Fruit fly (Drosophila melanogaster): ENCODE results near the gene CG11970.

CG11970 gene

dm6 chr3R:8938494-8939404 is 45.8 kb upstream of the CG11970 start, which contains the start of gene ScsbetaA:
ScsbetaA (plus strand) TSS chr3R:8938724.
- TF ChIP-seq Rel (GFP tag; optimal IDR thresholded peaks at IDR 0.05) (no peak), Rel (tag; optimal IDR thresholded peaks at IDR 0.05) (peak; percentile 60), br (GFP tag; optimal IDR thresholded peaks at IDR 0.05) (peak; percentile 6), tai (GFP tag; optimal IDR thresholded peaks at IDR 0.05) (peak; percentile 32), rgr (GFP tag; optimal IDR thresholded peaks at IDR 0.05) (peak; percentile 34), dl (GFP tag; optimal IDR thresholded peaks at IDR 0.05; ENCODE audit: insufficient read depth in 1 of 2, partially characterized antibody in 2 of 2) (no peak), Hnf4 (GFP tag; optimal IDR thresholded peaks at IDR 0.05) (peak; percentile 7), h (GFP tag; optimal IDR thresholded peaks at IDR 0.05) (peak; percentile 13), GATAd (GFP tag; optimal IDR thresholded peaks at IDR 0.05) (no peak), Dif (GFP tag; optimal IDR thresholded peaks at IDR 0.05; ENCODE audit: partially characterized antibody) (no peak), OdsH (GFP tag; optimal IDR thresholded peaks at IDR 0.05) (peak; percentile 18)

DNA sequence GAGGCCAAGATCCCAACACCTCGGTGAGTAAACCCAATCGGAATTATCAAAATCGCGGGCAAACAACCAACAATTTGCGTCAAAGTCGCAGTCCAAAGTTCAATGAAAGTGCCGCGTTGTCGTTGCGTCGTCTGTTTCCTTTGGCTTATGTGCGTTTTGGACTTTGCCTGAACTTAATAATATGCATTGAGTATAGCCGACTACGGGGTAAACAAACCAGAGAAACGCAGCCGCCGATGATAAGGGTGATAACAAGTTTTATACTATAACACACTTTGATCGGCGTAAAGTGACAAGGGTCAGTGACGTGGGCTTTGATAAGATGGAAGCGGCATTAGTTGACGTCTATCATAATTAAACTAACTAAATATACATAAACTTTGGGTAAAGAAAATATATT is 44.8 kb upstream of the CG11970 start:
- no peak for TF ChIP-seq Myc (optimal IDR thresholded peaks at IDR 0.05)
- peak; percentile 2 for TF ChIP-seq Sp1 (GFP tag; optimal IDR thresholded peaks at IDR 0.05)
- TF ChIP-seq Hnf4 (GFP tag; optimal IDR thresholded peaks at IDR 0.05) = peak; percentile 87
- no peak for TF ChIP-seq br (GFP tag; optimal IDR thresholded peaks at IDR 0.05)
- TF ChIP-seq Vsx2 (GFP tag; optimal IDR thresholded peaks at IDR 0.05; ENCODE audit: partially characterized antibody) = no peak
- no peak for TF ChIP-seq h (GFP tag; optimal IDR thresholded peaks at IDR 0.05)
- TF ChIP-seq N (GFP tag; optimal IDR thresholded peaks at IDR 0.05) = no peak

dm6 chr3R:8944866-8945265 is 39.7 kb upstream of the CG11970 start, which contains the start of gene CG11964:
CG11964 (minus strand) TSS chr3R:8945020.
- TF ChIP-seq fru (GFP tag; optimal IDR thresholded peaks at IDR 0.05) = peak; percentile 19
- TF ChIP-seq tai (GFP tag; optimal IDR thresholded peaks at IDR 0.05) = peak; percentile 65
- no peak for TF ChIP-seq OdsH (GFP tag; optimal IDR thresholded peaks at IDR 0.05)
- no peak for TF ChIP-seq Hr78 (GFP tag; optimal IDR thresholded peaks at IDR 0.05)
- TF ChIP-seq Dfd (GFP tag; optimal IDR thresholded peaks at IDR 0.05) = no peak
- no peak for TF ChIP-seq dmrt93B (GFP tag; optimal IDR thresholded peaks at IDR 0.05)
- no peak for TF ChIP-seq brk (GFP tag; optimal IDR thresholded peaks at IDR 0.05)
- TF ChIP-seq Rel (GFP tag; optimal IDR thresholded peaks at IDR 0.05) = no peak
- TF ChIP-seq Rel (tag; optimal IDR thresholded peaks at IDR 0.05) = peak; percentile 21
- no peak for TF ChIP-seq CG9705 (GFP tag; optimal IDR thresholded peaks at IDR 0.05)
- TF ChIP-seq woc (GFP tag; optimal IDR thresholded peaks at IDR 0.05) = peak; percentile 91
- TF ChIP-seq lola (GFP tag; optimal IDR thresholded peaks at IDR 0.05) = no peak
- TF ChIP-seq Hnf4 (GFP tag; optimal IDR thresholded peaks at IDR 0.05) = peak; percentile 71
- TF ChIP-seq sv (GFP tag; optimal IDR thresholded peaks at IDR 0.05) = peak; percentile 63
- no peak for TF ChIP-seq Jra (GFP tag; optimal IDR thresholded peaks at IDR 0.05)
- TF ChIP-seq rgr (GFP tag; optimal IDR thresholded peaks at IDR 0.05) = peak; percentile 47
- no peak for TF ChIP-seq dl (GFP tag; optimal IDR thresholded peaks at IDR 0.05; ENCODE audit: insufficient read depth in 1 of 2, partially characterized antibody in 2 of 2)
- peak; percentile 21 for TF ChIP-seq psq (GFP tag; optimal IDR thresholded peaks at IDR 0.05)
- peak in 1 of 2 experiments; percentile 52 for TF ChIP-seq foxo (GFP tag; optimal IDR thresholded peaks at IDR 0.05)
- no peak for TF ChIP-seq Vsx2 (GFP tag; optimal IDR thresholded peaks at IDR 0.05; ENCODE audit: partially characterized antibody)
- peak; percentile 14 for TF ChIP-seq ey (GFP tag; optimal IDR thresholded peaks at IDR 0.05)
- TF ChIP-seq Mio (GFP tag; optimal IDR thresholded peaks at IDR 0.05) = no peak
- no peak for TF ChIP-seq jim (GFP tag; optimal IDR thresholded peaks at IDR 0.05)
- TF ChIP-seq pan (optimal IDR thresholded peaks at IDR 0.05) = no peak
- TF ChIP-seq Abd-B (GFP tag; optimal IDR thresholded peaks at IDR 0.05) = no peak
- peak; percentile 77 for TF ChIP-seq Hr83 (GFP tag; optimal IDR thresholded peaks at IDR 0.05; ENCODE audit: poor library complexity, severe bottlenecking)
- peak; percentile 35 for TF ChIP-seq Myc (optimal IDR thresholded peaks at IDR 0.05)
- TF ChIP-seq N (GFP tag; optimal IDR thresholded peaks at IDR 0.05) = no peak
- no peak for TF ChIP-seq Sp1 (GFP tag; optimal IDR thresholded peaks at IDR 0.05)
- TF ChIP-seq sage (GFP tag; optimal IDR thresholded peaks at IDR 0.05) = peak; percentile 25
- TF ChIP-seq GATAd (GFP tag; optimal IDR thresholded peaks at IDR 0.05) = no peak
- no peak for TF ChIP-seq CrebA (GFP tag; optimal IDR thresholded peaks at IDR 0.05; ENCODE audit: borderline replicate concordance)
- no peak for TF ChIP-seq usp (GFP tag; optimal IDR thresholded peaks at IDR 0.05)
- TF ChIP-seq h (GFP tag; optimal IDR thresholded peaks at IDR 0.05) = peak; percentile 65
- TF ChIP-seq HLH106 (tag; optimal IDR thresholded peaks at IDR 0.05) = peak; percentile 48
- TF ChIP-seq Dif (GFP tag; optimal IDR thresholded peaks at IDR 0.05; ENCODE audit: partially characterized antibody) = no peak
- TF ChIP-seq br (GFP tag; optimal IDR thresholded peaks at IDR 0.05) = peak; percentile 21
- no peak for TF ChIP-seq CG32264 (GFP tag; optimal IDR thresholded peaks at IDR 0.05)
- no peak for TF ChIP-seq dsf (GFP tag; optimal IDR thresholded peaks at IDR 0.05; ENCODE audit: borderline replicate concordance)

Measured in whole organism, wandering third instar larva.